Worm (Caenorhabditis elegans): ENCODE measurements around the gene C04G6.6.

C04G6.6 gene

DNA sequence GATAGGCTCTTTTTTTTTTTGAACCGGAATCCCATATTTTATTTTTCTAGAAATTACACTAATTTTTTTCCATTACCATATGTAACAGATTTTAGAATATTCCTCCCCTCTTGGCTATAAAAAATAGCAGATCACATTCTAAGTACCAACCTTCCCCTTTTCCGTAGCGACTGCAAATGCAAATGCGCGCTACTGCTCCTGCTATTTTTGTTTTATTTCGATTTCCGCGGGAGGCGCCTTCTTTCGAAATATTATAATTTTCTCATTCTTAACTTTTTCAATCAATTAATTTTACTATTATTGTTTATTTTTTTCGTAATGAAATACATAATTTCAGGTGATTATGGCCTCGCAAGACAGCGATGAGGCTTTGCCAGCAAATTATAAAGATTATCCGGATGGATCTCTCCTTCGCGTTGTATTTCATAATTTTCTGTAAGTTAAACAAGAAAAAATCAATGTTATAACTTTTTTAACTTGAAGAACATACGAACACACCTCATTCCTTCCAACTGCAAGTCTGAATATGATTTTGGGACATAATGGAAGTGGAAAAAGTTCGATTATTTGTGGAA lies 37.7 kb downstream of the C04G6.6 start, which contains the start of gene smc-5 (continued):
- TF ChIP-seq snpc-1.3 (tag; optimal IDR thresholded peaks at IDR 0.05; ENCODE audit: insufficient read depth) (peak; percentile 28), dpff-1 (tag; optimal IDR thresholded peaks at IDR 0.05) (no peak), snpc-4 (GFP tag; optimal IDR thresholded peaks at IDR 0.05) (peak; percentile 18), snpc-4 (tag; optimal IDR thresholded peaks at IDR 0.05) (peak in 3 of 4 experiments; percentile 66 to 84 (median 68)), zfh-2 (GFP tag; conservative IDR thresholded peaks at IDR 0.05) (no peak), hsf-1 (GFP tag; IDR thresholded peaks at IDR 0.05) (no peak), sptf-2 (GFP tag; optimal IDR thresholded peaks at IDR 0.05) (no peak), F49E8.2 (tag; optimal IDR thresholded peaks at IDR 0.05; ENCODE audit: insufficient read depth) (peak; percentile 27), cebp-2 (GFP tag; IDR thresholded peaks at IDR 0.05) (no peak), D2030.7 (GFP tag; IDR thresholded peaks at IDR 0.05) (peak; percentile 80; the same call in 1 of the 2 replicates), T07F8.4 (tag; optimal IDR thresholded peaks at IDR 0.05) (no peak)

ce11 chrII:5060719-5061118 lies 38.8 kb downstream of the C04G6.6 start, which contains the start of gene pho-12:
Gene pho-12 (minus strand): TSS chrII:5060819.
- TF ChIP-seq nfyb-1 (GFP tag; IDR thresholded peaks at IDR 0.05) (no peak), sdz-38 (tag; optimal IDR thresholded peaks at IDR 0.05) (no peak), F57A8.1 (GFP tag; optimal IDR thresholded peaks at IDR 0.05) (no peak), somi-1 (GFP tag; optimal IDR thresholded peaks at IDR 0.05) (no peak), ztf-26 (tag; optimal IDR thresholded peaks at IDR 0.05) (no peak), ets-4 (GFP tag; optimal IDR thresholded peaks at IDR 0.05) (no peak), F10E7.11 (tag; optimal IDR thresholded peaks at IDR 0.05) (no peak), Y79H2A.3 (GFP tag; conservative IDR thresholded peaks at IDR 0.05) (no peak), mel-28 (tag; optimal IDR thresholded peaks at IDR 0.05; ENCODE audit: borderline replicate concordance) (no peak), ekl-4 (GFP tag; IDR thresholded peaks at IDR 0.05) (no peak), lsy-27 (tag; optimal IDR thresholded peaks at IDR 0.05; ENCODE audit: borderline replicate concordance, insufficient read depth) (no peak), ama-1 (optimal IDR thresholded peaks at IDR 0.05) (no peak), ama-1 (GFP tag; optimal IDR thresholded peaks at IDR 0.05) (no peak), ztf-25 (GFP tag; IDR thresholded peaks at IDR 0.05) (no peak), ceh-40 (GFP tag; IDR thresholded peaks at IDR 0.05) (no peak), bed-1 (GFP tag; IDR thresholded peaks at IDR 0.05) (no peak), ztf-3 (GFP tag; optimal IDR thresholded peaks at IDR 0.05) (no peak), nfya-1 (tag; optimal IDR thresholded peaks at IDR 0.05; ENCODE audit: borderline replicate concordance, insufficient read depth) (no peak)

DNA sequence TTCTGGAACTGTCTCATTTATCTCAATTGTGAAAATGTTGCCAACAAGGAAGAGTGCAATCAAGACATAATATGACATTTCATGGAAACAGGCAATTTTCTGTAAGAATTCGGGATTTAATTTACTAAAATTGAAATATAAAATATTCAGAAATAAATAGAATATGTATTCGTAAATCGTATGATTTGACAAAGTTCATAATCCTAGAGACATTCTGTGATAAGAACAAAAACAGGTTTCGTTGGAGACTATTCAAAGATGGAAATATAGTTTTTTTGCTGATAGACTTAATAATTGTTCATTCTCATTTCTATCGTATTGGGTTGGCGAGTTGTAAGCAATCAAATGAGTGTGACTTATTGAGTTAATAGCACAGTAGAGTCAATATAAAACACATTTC lies 41.5 kb downstream of the C04G6.6 start, which contains the start of gene C27A2.12:
Gene C27A2.12, minus strand, starts transcription at position 101 of the 400 bp plus-strand sequence.
- no peak for TF ChIP-seq lsy-27 (tag; optimal IDR thresholded peaks at IDR 0.05; ENCODE audit: borderline replicate concordance, insufficient read depth)
- no peak for TF ChIP-seq Y67H2A.10 (GFP tag; conservative IDR thresholded peaks at IDR 0.05)
- no peak for TF ChIP-seq lin-26 (GFP tag; IDR thresholded peaks at IDR 0.05)
- no peak for TF ChIP-seq unc-130 (GFP tag; optimal IDR thresholded peaks at IDR 0.05)
- TF ChIP-seq pbrm-1 (GFP tag; IDR thresholded peaks at IDR 0.05), result no peak
- TF ChIP-seq die-1 (tag; optimal IDR thresholded peaks at IDR 0.05), result no peak
- TF ChIP-seq ztf-28 (GFP tag; IDR thresholded peaks at IDR 0.05), result no peak
- no peak for TF ChIP-seq nhr-90 (tag; optimal IDR thresholded peaks at IDR 0.05)
- no peak for TF ChIP-seq pha-4 (tag; optimal IDR thresholded peaks at IDR 0.05)
- no peak for TF ChIP-seq snpc-4 (GFP tag; optimal IDR thresholded peaks at IDR 0.05)
- no peak for TF ChIP-seq snpc-4 (tag; optimal IDR thresholded peaks at IDR 0.05)
- no peak for TF ChIP-seq ztf-26 (tag; optimal IDR thresholded peaks at IDR 0.05)
- TF ChIP-seq ceh-79 (tag; optimal IDR thresholded peaks at IDR 0.05), result no peak
- TF ChIP-seq hrde-1 (tag; optimal IDR thresholded peaks at IDR 0.05; ENCODE audit: borderline replicate concordance), result no peak
- TF ChIP-seq lag-1 (GFP tag; IDR thresholded peaks at IDR 0.05), result no peak
- no peak for TF ChIP-seq egl-18 (GFP tag; IDR thresholded peaks at IDR 0.05)
- TF ChIP-seq akir-1 (GFP tag; optimal IDR thresholded peaks at IDR 0.05), result no peak
- no peak for TF ChIP-seq ceh-27 (GFP tag; optimal IDR thresholded peaks at IDR 0.05)
- no peak for TF ChIP-seq attf-3 (GFP tag; conservative IDR thresholded peaks at IDR 0.05)
- TF ChIP-seq mel-28 (tag; optimal IDR thresholded peaks at IDR 0.05; ENCODE audit: borderline replicate concordance), result no peak
- no peak for TF ChIP-seq C06A6.2 (GFP tag; conservative IDR thresholded peaks at IDR 0.05)

Measured in whole organism, young adult.